Fruit fly (Drosophila melanogaster): Measurements from ENCODE around the gene mura.

The mura gene

dm6 chr3R:9504355-9504754 lies 47.3 kb downstream of the mura start, which contains the start of gene CG8149 (continued):
- TF ChIP-seq CG11398 (GFP tag; optimal IDR thresholded peaks at IDR 0.05), result no peak
- TF ChIP-seq nmo (GFP tag; optimal IDR thresholded peaks at IDR 0.05), result peak; percentile 68
- peak; percentile 59 for TF ChIP-seq exex (tag; optimal IDR thresholded peaks at IDR 0.05)
- peak; percentile 20; the same call in 1 of the 2 replicates for TF ChIP-seq Rfx (GFP tag; IDR thresholded peaks at IDR 0.05)
- TF ChIP-seq sqz (GFP tag; optimal IDR thresholded peaks at IDR 0.05), result no peak
- peak; percentile 60 for TF ChIP-seq row (GFP tag; IDR thresholded peaks at IDR 0.05)
- TF ChIP-seq CG6791 (GFP tag; IDR thresholded peaks at IDR 0.05; ENCODE audit: partially characterized antibody), result peak; percentile 93
- no peak for TF ChIP-seq bowl (GFP tag; IDR thresholded peaks at IDR 0.05)
- no peak for TF ChIP-seq CG17359 (tag; optimal IDR thresholded peaks at IDR 0.05)
- TF ChIP-seq CG4617 (GFP tag; optimal IDR thresholded peaks at IDR 0.05; ENCODE audit: borderline replicate concordance), result peak; percentile 43
- TF ChIP-seq kay (GFP tag; optimal IDR thresholded peaks at IDR 0.05), result no peak
- no peak for TF ChIP-seq her (GFP tag; optimal IDR thresholded peaks at IDR 0.05)
- TF ChIP-seq CkIIα-i1 (GFP tag; IDR thresholded peaks at IDR 0.05), result no peak
- peak; percentile 13 for TF ChIP-seq CG30403 (GFP tag; optimal IDR thresholded peaks at IDR 0.05)
- no peak for TF ChIP-seq Dek (tag; optimal IDR thresholded peaks at IDR 0.05)
- no peak for TF ChIP-seq CG10565 (GFP tag; optimal IDR thresholded peaks at IDR 0.05)
- no peak for TF ChIP-seq fd3F (GFP tag; optimal IDR thresholded peaks at IDR 0.05)
- TF ChIP-seq prd (optimal IDR thresholded peaks at IDR 0.05), result no peak
- TF ChIP-seq prd (GFP tag; IDR thresholded peaks at IDR 0.05), result no peak
- TF ChIP-seq usp (GFP tag; optimal IDR thresholded peaks at IDR 0.05), result no peak
- TF ChIP-seq CG2199 (GFP tag; IDR thresholded peaks at IDR 0.05), result no peak
- no peak for TF ChIP-seq Ptx1 (GFP tag; IDR thresholded peaks at IDR 0.05)
- no peak for TF ChIP-seq Hey (tag; optimal IDR thresholded peaks at IDR 0.05)
- no peak for TF ChIP-seq Xbp1 (GFP tag; optimal IDR thresholded peaks at IDR 0.05)
- TF ChIP-seq trem (tag; optimal IDR thresholded peaks at IDR 0.05), result peak; percentile 85
- TF ChIP-seq CG2120 (GFP tag; optimal IDR thresholded peaks at IDR 0.05), result peak; percentile 55
- no peak for TF ChIP-seq CG5245 (GFP tag; optimal IDR thresholded peaks at IDR 0.05)
- TF ChIP-seq CG2712 (tag; optimal IDR thresholded peaks at IDR 0.05), result peak; percentile 35
- no peak for TF ChIP-seq schlank (tag; optimal IDR thresholded peaks at IDR 0.05)
- no peak for TF ChIP-seq crol (GFP tag; IDR thresholded peaks at IDR 0.05)
- no peak for TF ChIP-seq CG7556 (GFP tag; optimal IDR thresholded peaks at IDR 0.05)
- no peak for TF ChIP-seq vvl (GFP tag; IDR thresholded peaks at IDR 0.05)
- TF ChIP-seq CG17612 (GFP tag; IDR thresholded peaks at IDR 0.05), result no peak
- TF ChIP-seq oc (tag; optimal IDR thresholded peaks at IDR 0.05), result no peak
- TF ChIP-seq CG1647 (GFP tag; optimal IDR thresholded peaks at IDR 0.05), result no peak
- no peak for TF ChIP-seq E2f1 (GFP tag; IDR thresholded peaks at IDR 0.05)
- no peak for TF ChIP-seq slou (GFP tag; optimal IDR thresholded peaks at IDR 0.05)
- no peak for TF ChIP-seq CG4854 (GFP tag; optimal IDR thresholded peaks at IDR 0.05)
- TF ChIP-seq Hr78 (GFP tag; optimal IDR thresholded peaks at IDR 0.05), result no peak
- TF ChIP-seq dysf (GFP tag; IDR thresholded peaks at IDR 0.05), result no peak
- no peak for TF ChIP-seq CG11085 (GFP tag; IDR thresholded peaks at IDR 0.05)
- peak; percentile 88 for TF ChIP-seq BEAF-32 (GFP tag; optimal IDR thresholded peaks at IDR 0.05)
- no peak for TF ChIP-seq CG13624 (GFP tag; optimal IDR thresholded peaks at IDR 0.05)
- peak; percentile 75 for TF ChIP-seq CG9797 (GFP tag; optimal IDR thresholded peaks at IDR 0.05)
- peak; percentile 56 for TF ChIP-seq pita (GFP tag; optimal IDR thresholded peaks at IDR 0.05)
- no peak for TF ChIP-seq Sry-β (GFP tag; optimal IDR thresholded peaks at IDR 0.05)
- TF ChIP-seq chinmo (GFP tag; IDR thresholded peaks at IDR 0.05; ENCODE audit: partially characterized antibody), result 0 out of 4 replicates have a peak, but pooled peaks have one; percentile 36
- no peak for TF ChIP-seq CG15073 (GFP tag; optimal IDR thresholded peaks at IDR 0.05)
- no peak for TF ChIP-seq CG4424 (GFP tag; optimal IDR thresholded peaks at IDR 0.05)
- TF ChIP-seq mam (GFP tag; optimal IDR thresholded peaks at IDR 0.05), result peak; percentile 37
- TF ChIP-seq CG12071 (GFP tag; optimal IDR thresholded peaks at IDR 0.05), result no peak
- no peak for TF ChIP-seq CG4730 (GFP tag; IDR thresholded peaks at IDR 0.05)
